Fruit fly (Drosophila melanogaster) whole organism, wandering third instar larva: ENCODE results near the gene dos.
A peak's percentile ranks its signal among the peaks of the same experiment; 100 is the strongest.

Experiments
- Abd-B ChIP-seq: fragments of >200 bp; optimal IDR thresholded peaks from 2 replicates; lab custom pipeline; 2017; ENCODE audit warnings: missing biosample characterization, missing genetic modification characterization
- CG32264 ChIP-seq: fragments of 200-800 bp; sonication (Bioruptor generic); optimal IDR thresholded peaks from 2 replicates; lab custom pipeline; 2016; ENCODE audit warnings: missing biosample characterization, missing genetic modification characterization
- CrebA ChIP-seq: fragments of 200-800 bp; sonication (Bioruptor generic); optimal IDR thresholded peaks from 2 replicates; lab custom pipeline; 2016; ENCODE audit warnings: missing biosample characterization, mild to moderate bottlenecking, missing genetic modification characterization, borderline replicate concordance
- Dif ChIP-seq: fragments of 200-275, 200-300 bp; sonication (Bioruptor generic); optimal IDR thresholded peaks from 2 replicates; lab custom pipeline; 2018; ENCODE audit warnings: missing biosample characterization, missing genetic modification characterization; ENCODE audit not compliant: partially characterized antibody
- GATAd ChIP-seq: sonication (Bioruptor generic); optimal IDR thresholded peaks from 2 replicates; lab custom pipeline; 2016; ENCODE audit warnings: missing biosample characterization, missing genetic modification characterization
- HLH106 ChIP-seq: fragments of 200-800 bp; optimal IDR thresholded peaks from 3 replicates; lab custom pipeline; 2019; ENCODE audit warnings: missing biosample characterization, mild to moderate bottlenecking, missing genetic modification characterization, moderate library complexity
- Hnf4 ChIP-seq: fragments of 200-800 bp; sonication (Bioruptor generic); optimal IDR thresholded peaks from 2 replicates; lab custom pipeline; 2016; ENCODE audit warnings: missing biosample characterization, mild to moderate bottlenecking, missing genetic modification characterization
- Hr78 ChIP-seq: fragments of >200 bp; optimal IDR thresholded peaks from 2 replicates; lab custom pipeline; 2017; ENCODE audit warnings: missing biosample characterization, missing genetic modification characterization
- Hr83 ChIP-seq: fragments of 200-300 bp; sonication (Bioruptor generic); optimal IDR thresholded peaks from 2 replicates; lab custom pipeline; 2016; ENCODE audit warnings: missing biosample characterization, mild to moderate bottlenecking, missing genetic modification characterization, moderate library complexity; ENCODE audit not compliant: poor library complexity, severe bottlenecking
- Jra ChIP-seq: sonication (Bioruptor generic); optimal IDR thresholded peaks from 2 replicates; lab custom pipeline; 2016; ENCODE audit warnings: missing biosample characterization, missing genetic modification characterization
- OdsH ChIP-seq: fragments of 200-800 bp; sonication (Bioruptor generic); optimal IDR thresholded peaks from 2 replicates; lab custom pipeline; 2016; ENCODE audit warnings: missing biosample characterization, mild to moderate bottlenecking, missing genetic modification characterization
- Rel ChIP-seq, 2 experiments: fragments of 200-800 bp; sonication (Bioruptor generic) in 1 of 2; optimal IDR thresholded peaks; 2 replicates in 1 of 2; 3 replicates in 1 of 2; lab custom pipeline; 2016 to 2019; ENCODE audit warnings: mild to moderate bottlenecking in 2 of 2, missing biosample characterization in 2 of 2, missing genetic modification characterization in 2 of 2, moderate library complexity in 1 of 2
- Sp1 ChIP-seq: fragments of 200-800 bp; sonication (Bioruptor generic); optimal IDR thresholded peaks from 3 replicates; lab custom pipeline; 2019; ENCODE audit warnings: missing biosample characterization, mild to moderate bottlenecking, missing genetic modification characterization, moderate library complexity
- Vsx2 ChIP-seq: fragments of 200-300, 225-300 bp; sonication (Bioruptor generic); optimal IDR thresholded peaks from 2 replicates; lab custom pipeline; 2018; ENCODE audit warnings: missing biosample characterization, missing genetic modification characterization; ENCODE audit not compliant: partially characterized antibody
- br ChIP-seq: fragments of 200-800 bp; sonication (Bioruptor generic); optimal IDR thresholded peaks from 2 replicates; lab custom pipeline; 2016; ENCODE audit warnings: missing biosample characterization, missing genetic modification characterization
- brk ChIP-seq: fragments of 200-800 bp; sonication (Bioruptor generic); optimal IDR thresholded peaks from 2 replicates; lab custom pipeline; 2016; ENCODE audit warnings: missing biosample characterization, mild to moderate bottlenecking, missing genetic modification characterization
- dmrt93B ChIP-seq: fragments of 200-800 bp; sonication (Bioruptor generic); optimal IDR thresholded peaks from 2 replicates; lab custom pipeline; 2018; ENCODE audit warnings: missing biosample characterization, mild to moderate bottlenecking, missing genetic modification characterization
- dsf ChIP-seq: sonication (Bioruptor generic); optimal IDR thresholded peaks from 2 replicates; lab custom pipeline; 2016; ENCODE audit warnings: missing biosample characterization, missing genetic modification characterization, borderline replicate concordance
- ey ChIP-seq: fragments of 200-800 bp; sonication (Bioruptor generic); optimal IDR thresholded peaks from 2 replicates; lab custom pipeline; 2016; ENCODE audit warnings: missing biosample characterization, missing genetic modification characterization
- foxo ChIP-seq, 2 experiments: fragments of 200-800 bp; sonication (Bioruptor generic); optimal IDR thresholded peaks; 2 replicates in 1 of 2; 3 replicates in 1 of 2; lab custom pipeline; 2016 to 2017; ENCODE audit warnings: missing biosample characterization in 2 of 2, missing genetic modification characterization in 2 of 2
- fru ChIP-seq: fragments of 200-800 bp; sonication (Bioruptor generic); optimal IDR thresholded peaks from 3 replicates; lab custom pipeline; 2016; ENCODE audit warnings: missing biosample characterization, mild to moderate bottlenecking, missing genetic modification characterization
- h ChIP-seq: fragments of 200-800 bp; sonication (Bioruptor generic); optimal IDR thresholded peaks from 3 replicates; lab custom pipeline; 2016; ENCODE audit warnings: missing biosample characterization, mild to moderate bottlenecking, missing genetic modification characterization
- lola ChIP-seq: fragments of >200 bp; optimal IDR thresholded peaks from 2 replicates; lab custom pipeline; 2017; ENCODE audit warnings: missing biosample characterization, missing genetic modification characterization
- pan ChIP-seq: fragments of >200 bp; optimal IDR thresholded peaks from 2 replicates; lab custom pipeline; 2017
- psq ChIP-seq: fragments of 200-800 bp; sonication (Bioruptor generic); optimal IDR thresholded peaks from 3 replicates; lab custom pipeline; 2017; ENCODE audit warnings: missing biosample characterization, mild to moderate bottlenecking, missing genetic modification characterization, moderate library complexity
- rgr ChIP-seq: fragments of 200-800 bp; sonication (Bioruptor generic); optimal IDR thresholded peaks from 3 replicates; lab custom pipeline; 2016; ENCODE audit warnings: missing biosample characterization, mild to moderate bottlenecking, missing genetic modification characterization
- sage ChIP-seq: fragments of 200-800 bp; sonication (Bioruptor generic); optimal IDR thresholded peaks from 2 replicates; lab custom pipeline; 2016; ENCODE audit warnings: missing biosample characterization, mild to moderate bottlenecking, missing genetic modification characterization
- sv ChIP-seq: fragments of 200-800 bp; sonication (Bioruptor generic); optimal IDR thresholded peaks from 3 replicates; lab custom pipeline; 2016; ENCODE audit warnings: missing biosample characterization, missing genetic modification characterization
- tai ChIP-seq: sonication (Bioruptor generic); optimal IDR thresholded peaks from 2 replicates; lab custom pipeline; 2016; ENCODE audit warnings: missing biosample characterization, missing genetic modification characterization
- woc ChIP-seq: sonication (Bioruptor generic); optimal IDR thresholded peaks from 2 replicates; lab custom pipeline; 2016; ENCODE audit warnings: missing biosample characterization, mild to moderate bottlenecking, missing genetic modification characterization

dos gene

DNA sequence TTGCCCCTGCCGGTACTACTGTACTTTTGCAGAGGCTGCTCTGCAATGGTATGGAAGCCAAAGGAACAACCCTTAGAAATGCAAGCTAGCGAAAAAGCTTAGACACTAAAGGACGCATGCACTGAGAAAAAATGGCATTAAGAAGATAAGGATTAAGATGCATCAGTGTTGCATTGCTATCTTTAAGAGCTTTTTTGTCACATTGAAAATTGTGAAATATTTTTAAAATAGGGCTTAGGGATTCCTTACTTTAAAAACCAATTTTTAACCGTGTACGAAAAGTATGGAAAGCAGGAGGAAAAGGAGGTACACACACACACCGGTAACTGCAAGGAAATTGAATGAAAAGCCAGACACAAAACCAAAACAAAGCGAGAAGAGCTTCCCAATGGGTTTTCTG, 40.3 kb upstream of the dos start (continued):
- TF ChIP-seq Sp1 (GFP tag; lab: Kevin White, UChicago) = peak; percentile 28
- no peak for TF ChIP-seq sv
- TF ChIP-seq woc (GFP tag; lab: Kevin White, UChicago) = no peak
- TF ChIP-seq foxo (GFP tag; optimal IDR thresholded peaks at IDR 0.05; lab: Kevin White, UChicago) = peak in 1 of 2 experiments; percentile 37
- TF ChIP-seq brk (GFP tag; lab: Kevin White, UChicago) = no peak
- TF ChIP-seq Dif (GFP tag; lab: Kevin White, UChicago) = no peak
- TF ChIP-seq Hr83 (GFP tag; lab: Kevin White, UChicago) = no peak
- TF ChIP-seq ey = peak; percentile 20
- TF ChIP-seq pan (lab: Kevin White, UChicago) = no peak

DNA sequence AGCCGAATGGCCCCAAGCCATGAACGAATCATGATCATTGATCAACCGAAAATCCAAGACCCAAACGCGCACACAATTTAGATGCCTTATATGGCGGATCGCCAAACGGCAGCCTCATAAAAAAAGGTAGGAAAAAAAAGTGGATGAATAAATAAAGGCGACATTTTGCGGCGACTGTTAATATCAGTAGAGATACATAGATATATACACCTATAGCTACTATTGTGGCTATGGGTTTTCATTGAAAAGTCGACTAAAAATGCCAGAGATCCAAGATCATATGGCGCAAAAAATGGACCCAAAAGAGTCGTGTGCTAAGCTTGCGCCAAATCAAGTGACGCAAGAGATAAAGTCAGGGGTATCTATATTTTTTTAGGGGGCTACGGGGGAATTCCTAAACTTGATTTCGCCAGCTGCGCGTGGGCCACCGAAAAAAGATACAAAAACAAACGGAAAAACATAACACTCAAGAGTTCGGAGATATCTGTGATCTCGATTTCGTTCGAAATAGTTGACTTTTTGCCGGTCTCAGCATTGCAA, 38.0 kb upstream of the dos start:
- TF ChIP-seq dsf (GFP tag; lab: Kevin White, UChicago) (no peak), pan (lab: Kevin White, UChicago) (no peak), Hr78 (GFP tag; lab: Kevin White, UChicago) (no peak), h (GFP tag; lab: Kevin White, UChicago) (no peak), dmrt93B (no peak), lola (GFP tag; lab: Kevin White, UChicago) (no peak), sage (GFP tag; lab: Kevin White, UChicago) (no peak), CrebA (GFP tag; lab: Kevin White, UChicago) (no peak), br (GFP tag; lab: Kevin White, UChicago) (no peak), Vsx2 (GFP tag; lab: Kevin White, UChicago) (no peak)

DNA sequence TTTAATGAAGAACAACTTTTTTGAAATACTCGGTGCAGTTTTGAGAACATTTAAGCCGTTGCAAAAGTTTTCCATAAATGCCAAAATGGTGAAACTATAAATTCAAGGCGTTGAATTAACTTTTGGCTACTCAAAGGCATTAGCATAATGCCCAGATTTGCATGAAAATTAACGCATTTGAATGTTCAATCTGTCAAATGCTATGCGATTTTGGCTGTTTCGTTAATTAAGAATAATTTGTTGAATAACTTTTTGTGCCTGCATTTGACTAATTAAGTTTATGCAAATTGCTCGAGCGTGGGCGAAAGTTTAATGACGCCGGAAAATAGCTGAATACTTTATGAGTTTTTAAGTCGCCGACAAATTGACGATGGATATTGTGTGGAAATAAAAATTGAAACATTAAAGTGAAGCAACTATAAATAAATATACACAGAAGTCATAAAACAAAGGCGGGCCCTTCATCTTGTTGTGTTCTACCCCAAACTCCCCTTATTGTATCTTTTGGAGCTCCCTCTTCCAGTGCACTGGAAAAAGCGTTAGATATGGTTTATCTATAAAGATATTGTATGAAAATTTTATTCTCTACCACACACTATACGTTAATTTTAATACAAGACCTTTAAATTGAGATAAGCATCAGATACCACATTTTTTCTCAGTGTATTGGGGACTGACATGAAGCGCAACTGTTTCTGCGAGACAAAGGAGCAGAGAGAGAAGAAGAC, 36.9 kb upstream of the dos start:
- TF ChIP-seq brk (GFP tag; lab: Kevin White, UChicago) (peak; percentile 16), CG32264 (GFP tag; lab: Kevin White, UChicago) (peak; percentile 64), tai (GFP tag; lab: Kevin White, UChicago) (peak; percentile 58), psq (GFP tag; lab: Kevin White, UChicago) (peak; percentile 89), br (GFP tag; lab: Kevin White, UChicago) (peak; percentile 86), ey (peak; percentile 87), Hnf4 (GFP tag; lab: Kevin White, UChicago) (peak; percentile 74), Hr83 (GFP tag; lab: Kevin White, UChicago) (peak; percentile 13), rgr (GFP tag; lab: Kevin White, UChicago) (peak; percentile 84), Vsx2 (GFP tag; lab: Kevin White, UChicago) (no peak), fru (peak; percentile 87), HLH106 (tag; lab: Kevin White, UChicago) (peak; percentile 77), sv (no peak), CrebA (GFP tag; lab: Kevin White, UChicago) (no peak), dmrt93B (peak; percentile 58), Rel (GFP tag; optimal IDR thresholded peaks at IDR 0.05; lab: Kevin White, UChicago) (no peak), Rel (tag; optimal IDR thresholded peaks at IDR 0.05; lab: Kevin White, UChicago) (peak; percentile 24), Jra (GFP tag; lab: Kevin White, UChicago) (peak; percentile 52), h (GFP tag; lab: Kevin White, UChicago) (peak; percentile 97), Sp1 (GFP tag; lab: Kevin White, UChicago) (peak; percentile 81), Hr78 (GFP tag; lab: Kevin White, UChicago) (no peak), Abd-B (GFP tag; lab: Kevin White, UChicago) (no peak), OdsH (GFP tag; lab: Kevin White, UChicago) (peak; percentile 83), sage (GFP tag; lab: Kevin White, UChicago) (peak; percentile 60), foxo (GFP tag; optimal IDR thresholded peaks at IDR 0.05; lab: Kevin White, UChicago) (peak; percentile 40 to 93), woc (GFP tag; lab: Kevin White, UChicago) (peak; percentile 62), GATAd (GFP tag; lab: Kevin White, UChicago) (peak; percentile 5)
